Worm (Caenorhabditis elegans): ENCODE measurements around the gene gba-1.
A peak's percentile ranks its signal among the peaks of the same experiment; 100 is the strongest.

The gba-1 gene

ce11 chrII:2204077-2204476 lies 27.5 kb downstream of the gba-1 start, which contains the start of gene Y59C2A.2 (continued):
- TF ChIP-seq F16B12.6 (tag; optimal IDR thresholded peaks at IDR 0.05) (peak; percentile 35), rnt-1 (tag; optimal IDR thresholded peaks at IDR 0.05) (peak; percentile 53), hpl-2 (GFP tag; optimal IDR thresholded peaks at IDR 0.05) (no peak), snu-23 (GFP tag; optimal IDR thresholded peaks at IDR 0.05) (peak; percentile 54), unc-62 (GFP tag; optimal IDR thresholded peaks at IDR 0.05) (no peak), lin-14 (GFP tag; optimal IDR thresholded peaks at IDR 0.05) (peak; percentile 36), ceh-88 (GFP tag; IDR thresholded peaks at IDR 0.05) (no peak), ama-1 (optimal IDR thresholded peaks at IDR 0.05) (no peak), ztf-4 (tag; optimal IDR thresholded peaks at IDR 0.05) (no peak), dsc-1 (tag; optimal IDR thresholded peaks at IDR 0.05) (peak; percentile 31), blmp-1 (tag; optimal IDR thresholded peaks at IDR 0.05) (peak; percentile 25), ztf-11 (tag; optimal IDR thresholded peaks at IDR 0.05) (no peak), vab-15 (tag; optimal IDR thresholded peaks at IDR 0.05) (peak; percentile 39), C04F5.9 (tag; optimal IDR thresholded peaks at IDR 0.05) (no peak), elt-2 (tag; optimal IDR thresholded peaks at IDR 0.05) (no peak), nhr-77 (tag; optimal IDR thresholded peaks at IDR 0.05) (no peak), unc-98 (GFP tag; IDR thresholded peaks at IDR 0.05) (no peak), nhr-71 (tag; optimal IDR thresholded peaks at IDR 0.05) (no peak), egl-13 (tag; optimal IDR thresholded peaks at IDR 0.05) (no peak), lir-3 (tag; optimal IDR thresholded peaks at IDR 0.05; ENCODE audit: poor library complexity) (no peak), nhr-11 (tag; optimal IDR thresholded peaks at IDR 0.05) (no peak), fkh-8 (tag; optimal IDR thresholded peaks at IDR 0.05) (peak; percentile 23), nhr-84 (tag; optimal IDR thresholded peaks at IDR 0.05) (no peak), hlh-17 (GFP tag; optimal IDR thresholded peaks at IDR 0.05; ENCODE audit: borderline replicate concordance) (no peak), ceh-90 (tag; optimal IDR thresholded peaks at IDR 0.05) (no peak), fkh-10 (GFP tag; optimal IDR thresholded peaks at IDR 0.05) (no peak), elt-3 (tag; optimal IDR thresholded peaks at IDR 0.05) (no peak), mef-2 (tag; optimal IDR thresholded peaks at IDR 0.05) (no peak), sptf-1 (tag; optimal IDR thresholded peaks at IDR 0.05) (no peak), pqm-1 (tag; optimal IDR thresholded peaks at IDR 0.05) (no peak), hlh-4 (tag; optimal IDR thresholded peaks at IDR 0.05) (no peak), jun-1 (tag; optimal IDR thresholded peaks at IDR 0.05) (peak; percentile 6), grh-1 (GFP tag; IDR thresholded peaks at IDR 0.05) (0 out of 2 replicates have a peak, but pooled peaks have one; percentile 32), ets-5 (GFP tag; IDR thresholded peaks at IDR 0.05) (no peak), nhr-47 (tag; optimal IDR thresholded peaks at IDR 0.05) (no peak), sup-37 (GFP tag; optimal IDR thresholded peaks at IDR 0.05) (no peak), isw-1 (GFP tag; IDR thresholded peaks at IDR 0.05) (peak; percentile 22; the same call in 1 of the 2 replicates), tlp-1 (tag; optimal IDR thresholded peaks at IDR 0.05) (no peak), efl-3 (GFP tag; optimal IDR thresholded peaks at IDR 0.05) (no peak), lin-39 (tag; optimal IDR thresholded peaks at IDR 0.05) (no peak), aha-1 (tag; optimal IDR thresholded peaks at IDR 0.05) (no peak), zip-4 (GFP tag; optimal IDR thresholded peaks at IDR 0.05) (no peak), lin-15B (tag; optimal IDR thresholded peaks at IDR 0.05) (peak; percentile 26), nhr-19 (GFP tag; conservative IDR thresholded peaks at IDR 0.05) (peak; percentile 30), mdl-1 (tag; optimal IDR thresholded peaks at IDR 0.05) (peak in 1 of 2 experiments; percentile 22), unc-30 (tag; optimal IDR thresholded peaks at IDR 0.05) (no peak), Y116A8C.19 (tag; optimal IDR thresholded peaks at IDR 0.05; ENCODE audit: borderline replicate concordance) (no peak), sox-4 (tag; optimal IDR thresholded peaks at IDR 0.05) (no peak), mep-1 (tag; optimal IDR thresholded peaks at IDR 0.05) (peak; percentile 19), skn-1 (tag; optimal IDR thresholded peaks at IDR 0.05) (peak; percentile 42), swsn-7 (tag; optimal IDR thresholded peaks at IDR 0.05) (peak; percentile 18), unc-130 (tag; optimal IDR thresholded peaks at IDR 0.05) (no peak), lin-35 (GFP tag; optimal IDR thresholded peaks at IDR 0.05) (peak; percentile 93 to 97), aly-2 (tag; optimal IDR thresholded peaks at IDR 0.05) (peak; percentile 39)

Data from whole organism, L1 larva.